Worm (Caenorhabditis elegans): ENCODE results near the gene C28D4.18.

- TF ChIP-seq lin-39 (tag; optimal IDR thresholded peaks at IDR 0.05) = no peak
- no peak for TF ChIP-seq lsy-2 (tag; optimal IDR thresholded peaks at IDR 0.05)
- no peak for TF ChIP-seq nhr-129 (tag; optimal IDR thresholded peaks at IDR 0.05)
- TF ChIP-seq elt-3 (tag; optimal IDR thresholded peaks at IDR 0.05) = no peak
- TF ChIP-seq ceh-82 (tag; optimal IDR thresholded peaks at IDR 0.05) = no peak
- no peak for TF ChIP-seq lin-13 (GFP tag; optimal IDR thresholded peaks at IDR 0.05)
Measured at ce11 chrIV:9690644-9691043, 34.4 kb upstream of the C28D4.18 start, which contains the start of gene sdz-36.

Measured in whole organism, L2 larva.